Fruit fly (Drosophila melanogaster) whole organism, pupa: Measurements from ENCODE around the gene Xe7.

ENCODE experiments used
- CG14655 ChIP-seq: fragments of 200-800 bp; sonication (Bioruptor generic); optimal IDR thresholded peaks from 3 replicates; lab custom pipeline; 2017; ENCODE audit warnings: mild to moderate bottlenecking, missing biosample characterization, missing genetic modification reagents, missing genetic modification characterization
- CG15710 ChIP-seq: fragments of 200-800 bp; sonication (Bioruptor generic); optimal IDR thresholded peaks from 2 replicates; lab custom pipeline; 2018; ENCODE audit warnings: missing biosample characterization, mild to moderate bottlenecking, missing genetic modification characterization, moderate library complexity
- CG17806 ChIP-seq: fragments of 200-800 bp; sonication (Bioruptor generic); optimal IDR thresholded peaks from 2 replicates; lab custom pipeline; 2018; ENCODE audit warnings: missing biosample characterization, mild to moderate bottlenecking, missing genetic modification characterization, moderate library complexity
- CG4496 ChIP-seq: fragments of 200-800 bp; sonication (Bioruptor generic); IDR thresholded peaks from 3 replicates; pipeline ENCODE4 v1.3.6; 2022; ENCODE audit warnings: missing biosample characterization, missing genetic modification characterization
- CG8301 ChIP-seq: fragments of 200-800 bp; sonication (Bioruptor generic); optimal IDR thresholded peaks from 2 replicates; lab custom pipeline; 2018; ENCODE audit warnings: missing biosample characterization, mild to moderate bottlenecking, missing genetic modification characterization
- CG9948 ChIP-seq: fragments of 200-800 bp; sonication (Bioruptor generic); optimal IDR thresholded peaks from 2 replicates; lab custom pipeline; 2018; ENCODE audit warnings: missing biosample characterization, mild to moderate bottlenecking, missing genetic modification characterization, moderate library complexity
- EcR ChIP-seq: fragments of 200-800 bp; sonication (Bioruptor generic); optimal IDR thresholded peaks from 3 replicates; lab custom pipeline; 2019; ENCODE audit warnings: missing biosample characterization, missing genetic modification characterization, mild to moderate bottlenecking, moderate library complexity, missing genetic modification reagents
- Ets98B ChIP-seq: fragments of 200-800 bp; sonication (Bioruptor generic); IDR thresholded peaks from 2 replicates; pipeline ENCODE4 v1.3.6; 2022; ENCODE audit warnings: missing biosample characterization, missing genetic modification characterization
- Pif1A ChIP-seq: fragments of 200-800 bp; sonication (Bioruptor generic); optimal IDR thresholded peaks from 3 replicates; lab custom pipeline; 2016; ENCODE audit warnings: missing biosample characterization, missing genetic modification characterization
- Snoo ChIP-seq: fragments of 200-800 bp; sonication (Bioruptor generic); optimal IDR thresholded peaks from 3 replicates; lab custom pipeline; 2017; ENCODE audit warnings: missing biosample characterization, mild to moderate bottlenecking, missing genetic modification characterization, inconsistent platforms
- fd96Ca ChIP-seq: fragments of 200-800 bp; sonication (Bioruptor generic); IDR thresholded peaks from 3 replicates; pipeline ENCODE4 v1.3.6; 2022; ENCODE audit warnings: missing biosample characterization, missing genetic modification characterization

- TF ChIP-seq CG17806, result no peak
- TF ChIP-seq Ets98B (GFP tag; lab: Robert Waterston, UW), result no peak
- TF ChIP-seq CG8301, result no peak
- no peak for TF ChIP-seq CG9948 (tag; lab: Kevin White, UChicago)
- no peak for TF ChIP-seq EcR (GFP tag; lab: Kevin White, UChicago)
- no peak for TF ChIP-seq CG4496 (GFP tag; lab: Robert Waterston, UW)
- TF ChIP-seq CG15710 (tag; lab: Kevin White, UChicago), result no peak
- no peak for TF ChIP-seq fd96Ca
- TF ChIP-seq CG14655 (GFP tag; lab: Kevin White, UChicago), result no peak
- TF ChIP-seq Snoo (tag; lab: Kevin White, UChicago), result no peak
- no peak for TF ChIP-seq Pif1A (GFP tag; lab: Kevin White, UChicago)
Measured at dm6 chr3R:5627552-5627951, 41.6 kb downstream of the Xe7 start, which contains the start of gene CG31551.
